Fruit fly (Drosophila melanogaster): Measurements from ENCODE around the gene Reepl1.

Reepl1 gene

DNA sequence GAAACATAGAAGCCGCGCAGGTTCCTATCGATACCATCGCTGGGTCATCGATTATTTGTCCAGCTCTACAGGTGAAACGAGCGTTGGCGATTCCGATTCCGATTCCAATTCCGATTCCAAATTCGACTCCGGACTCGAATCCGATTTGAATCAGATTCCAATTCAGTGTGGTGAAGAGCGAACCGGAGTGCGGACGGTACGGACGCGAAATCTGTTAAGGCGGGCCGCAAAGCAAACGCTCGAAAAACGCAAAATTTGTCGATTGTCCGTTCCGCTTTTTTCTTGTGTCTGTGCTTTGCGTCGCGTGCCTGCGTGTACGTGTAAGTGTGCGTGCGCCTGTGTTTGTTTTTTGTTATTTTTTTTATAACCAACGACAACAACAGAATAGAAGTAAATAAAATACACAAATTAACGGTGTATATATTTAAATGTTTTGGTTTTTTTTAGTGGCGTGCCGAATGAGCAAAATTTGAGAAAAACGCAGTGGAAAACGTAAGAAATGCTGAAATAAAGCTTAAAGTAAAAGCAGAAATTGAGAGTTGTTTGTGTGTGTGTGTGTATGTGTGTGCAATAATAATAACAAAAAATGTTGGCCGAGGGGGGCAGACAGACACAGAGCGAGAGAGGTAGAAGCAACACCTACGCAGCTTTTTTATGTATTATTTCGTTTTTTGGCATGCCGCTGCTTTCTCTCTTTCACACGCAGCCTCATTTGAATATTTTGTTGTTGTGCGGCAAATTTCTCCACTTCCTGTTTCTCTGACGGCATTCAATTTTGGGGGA, 49.5 kb downstream of the Reepl1 start, which contains the start of gene Ptp10D (continued):
- peak; percentile 4 for TF ChIP-seq Lpt (GFP tag; optimal IDR thresholded peaks at IDR 0.05)
- no peak for TF ChIP-seq dac (GFP tag; optimal IDR thresholded peaks at IDR 0.05)
- TF ChIP-seq CG10631 (GFP tag; optimal IDR thresholded peaks at IDR 0.05): no peak
- no peak for TF ChIP-seq Gug (GFP tag; IDR thresholded peaks at IDR 0.05)
- peak; percentile 68 for TF ChIP-seq CG6163 (GFP tag; IDR thresholded peaks at IDR 0.05)
- no peak for TF ChIP-seq Hr38 (GFP tag; optimal IDR thresholded peaks at IDR 0.05)
- TF ChIP-seq CG11294 (GFP tag; IDR thresholded peaks at IDR 0.05): no peak
- no peak for TF ChIP-seq salr (GFP tag; optimal IDR thresholded peaks at IDR 0.05)
- TF ChIP-seq fd59A (GFP tag; optimal IDR thresholded peaks at IDR 0.05): no peak

DNA sequence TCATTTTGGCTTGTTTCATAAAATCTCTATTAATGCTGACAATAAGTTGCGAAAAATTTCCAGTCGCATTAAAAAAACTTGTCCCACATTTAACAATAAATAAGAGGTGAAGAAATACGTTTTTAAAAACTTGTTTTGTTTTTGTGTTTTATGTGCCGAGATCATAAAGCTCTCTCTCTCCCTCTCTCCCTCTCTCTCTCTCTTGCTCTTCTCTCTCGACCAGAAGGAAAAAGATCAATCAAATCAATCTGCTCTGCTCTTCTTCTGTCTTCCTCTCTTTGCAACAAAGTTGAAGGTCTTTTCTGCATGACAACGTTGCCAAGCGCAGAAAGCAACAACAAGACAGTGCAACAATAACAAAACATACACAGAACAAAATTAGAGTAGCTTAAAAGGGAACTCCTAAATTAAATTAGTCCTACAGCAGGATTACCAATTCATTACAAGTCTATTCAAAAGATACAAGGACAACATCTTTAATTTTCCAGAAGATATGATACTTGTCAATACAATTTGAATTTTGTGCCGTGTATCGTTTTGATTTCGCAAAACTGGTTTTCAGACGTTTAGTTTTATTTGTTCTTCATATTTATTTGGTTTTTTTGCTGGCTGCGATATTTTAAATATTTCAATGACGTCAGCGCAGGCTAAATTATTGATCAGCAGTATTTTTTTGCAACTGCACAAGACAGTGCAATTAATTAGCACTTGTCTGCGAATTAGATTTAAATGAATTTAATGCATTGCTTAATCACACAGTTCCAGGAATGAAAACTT, 50.3 kb downstream of the Reepl1 start:
- TF ChIP-seq pdm3 (GFP tag; optimal IDR thresholded peaks at IDR 0.05) (peak; percentile 98), eg (GFP tag; IDR thresholded peaks at IDR 0.05) (peak; percentile 97), CG8319 (GFP tag; optimal IDR thresholded peaks at IDR 0.05) (peak; percentile 95), CG3919 (GFP tag; optimal IDR thresholded peaks at IDR 0.05) (peak; percentile 97), salr (GFP tag; optimal IDR thresholded peaks at IDR 0.05) (peak; percentile 94 to 95), lz (GFP tag; optimal IDR thresholded peaks at IDR 0.05) (peak; percentile 98), Lpt (GFP tag; optimal IDR thresholded peaks at IDR 0.05) (peak; percentile 93), dsx (GFP tag; optimal IDR thresholded peaks at IDR 0.05; ENCODE audit: poor library complexity, severe bottlenecking) (peak; percentile 100), vri (GFP tag; optimal IDR thresholded peaks at IDR 0.05) (peak; percentile 97), CG9139 (GFP tag; optimal IDR thresholded peaks at IDR 0.05) (peak; percentile 96), Smox (GFP tag; optimal IDR thresholded peaks at IDR 0.05) (peak; percentile 98), fd85E (GFP tag; optimal IDR thresholded peaks at IDR 0.05) (peak; percentile 90), CG10669 (GFP tag; optimal IDR thresholded peaks at IDR 0.05) (peak; percentile 97), Eip93F (GFP tag; optimal IDR thresholded peaks at IDR 0.05) (peak; percentile 75), CG10631 (GFP tag; optimal IDR thresholded peaks at IDR 0.05) (peak; percentile 96), Sox102F (GFP tag; optimal IDR thresholded peaks at IDR 0.05) (peak; percentile 98), CG7368 (GFP tag; optimal IDR thresholded peaks at IDR 0.05) (peak; percentile 97), CG34406 (GFP tag; optimal IDR thresholded peaks at IDR 0.05) (peak; percentile 94), CG11294 (GFP tag; IDR thresholded peaks at IDR 0.05) (peak; percentile 92), OdsH (GFP tag; optimal IDR thresholded peaks at IDR 0.05) (peak; percentile 96), Sox15 (GFP tag; optimal IDR thresholded peaks at IDR 0.05) (peak; percentile 89), spab (GFP tag; optimal IDR thresholded peaks at IDR 0.05) (peak; percentile 93), CG8119 (GFP tag; IDR thresholded peaks at IDR 0.05) (peak; percentile 93), CG31627 (GFP tag; optimal IDR thresholded peaks at IDR 0.05) (peak; percentile 98), CG8632 (GFP tag; optimal IDR thresholded peaks at IDR 0.05) (peak; percentile 96), Ets21C (GFP tag; optimal IDR thresholded peaks at IDR 0.05) (peak; percentile 96), cyc (GFP tag; optimal IDR thresholded peaks at IDR 0.05) (peak; percentile 98), CG6808 (GFP tag; optimal IDR thresholded peaks at IDR 0.05) (peak; percentile 95), CG6854 (GFP tag; optimal IDR thresholded peaks at IDR 0.05) (peak; percentile 95), Gug (GFP tag; IDR thresholded peaks at IDR 0.05) (peak; percentile 91), CG4318 (GFP tag; optimal IDR thresholded peaks at IDR 0.05) (peak; percentile 85), esn (GFP tag; optimal IDR thresholded peaks at IDR 0.05) (peak; percentile 98), Hr39 (GFP tag; optimal IDR thresholded peaks at IDR 0.05) (peak; percentile 98), CG1621 (tag; optimal IDR thresholded peaks at IDR 0.05) (peak; percentile 95), CG6163 (GFP tag; IDR thresholded peaks at IDR 0.05) (peak; percentile 96), CG6276 (GFP tag; optimal IDR thresholded peaks at IDR 0.05) (peak; percentile 93), CG11902 (GFP tag; optimal IDR thresholded peaks at IDR 0.05) (peak; percentile 94), Met (GFP tag; optimal IDR thresholded peaks at IDR 0.05) (peak; percentile 100), CG3032 (tag; optimal IDR thresholded peaks at IDR 0.05) (peak; percentile 97), Hr4 (GFP tag; optimal IDR thresholded peaks at IDR 0.05) (peak; percentile 91), Ets96B (tag; optimal IDR thresholded peaks at IDR 0.05) (peak; percentile 96), CG6792 (GFP tag; optimal IDR thresholded peaks at IDR 0.05) (peak; percentile 96), Hr38 (GFP tag; optimal IDR thresholded peaks at IDR 0.05) (peak; percentile 34), fd59A (GFP tag; optimal IDR thresholded peaks at IDR 0.05) (peak; percentile 93)

Data from whole organism, prepupa.